Worm (Caenorhabditis elegans) whole organism, mixed stage, embryonic: ENCODE results near the gene cpg-1.

Source experiments
- M03D4.4 ChIP-seq: sonication (generic microtip); optimal IDR thresholded peaks from 2 replicates; lab custom pipeline; 2017; ENCODE audit warnings: mild to moderate bottlenecking, missing genetic modification characterization, missing compliant biosample characterization
- bed-3 ChIP-seq: fragments of 200-800 bp; sonication (Bioruptor generic); optimal IDR thresholded peaks from 3 replicates; lab custom pipeline; 2018; ENCODE audit warnings: mild to moderate bottlenecking, missing genetic modification characterization, moderate library complexity, missing compliant biosample characterization
- blmp-1 ChIP-seq: fragments of 150-350 bp; optimal IDR thresholded peaks from 2 replicates; lab custom pipeline; 2014; ENCODE audit warnings: missing biosample characterization, missing genetic modification characterization
- ceh-39 ChIP-seq: fragments of 150-350 bp; optimal IDR thresholded peaks from 2 replicates; lab custom pipeline; 2014; ENCODE audit warnings: missing biosample characterization, missing genetic modification characterization
- ceh-43 ChIP-seq: fragments of 200-800 bp; sonication (Bioruptor generic); optimal IDR thresholded peaks from 2 replicates; lab custom pipeline; 2018; ENCODE audit warnings: mild to moderate bottlenecking, missing genetic modification characterization, moderate library complexity, missing compliant biosample characterization
- ceh-83 ChIP-seq: fragments of 200-800 bp; sonication (Bioruptor generic); optimal IDR thresholded peaks from 2 replicates; lab custom pipeline; 2018; ENCODE audit warnings: mild to moderate bottlenecking, missing genetic modification characterization, missing compliant biosample characterization
- ces-1 ChIP-seq: fragments of 150-350 bp; optimal IDR thresholded peaks from 2 replicates; lab custom pipeline; 2014; ENCODE audit warnings: missing biosample characterization, missing genetic modification reagents, missing genetic modification characterization
- cnd-1 ChIP-seq: fragments of 200-800 bp; sonication (Bioruptor generic); optimal IDR thresholded peaks from 2 replicates; lab custom pipeline; 2018; ENCODE audit warnings: mild to moderate bottlenecking, missing genetic modification characterization, missing compliant biosample characterization
- drap-1 ChIP-seq: fragments of 200-800 bp; sonication (Bioruptor generic); optimal IDR thresholded peaks from 3 replicates; lab custom pipeline; 2018; ENCODE audit warnings: mild to moderate bottlenecking, missing genetic modification characterization, missing compliant biosample characterization
- elt-1 ChIP-seq: sonication (generic microtip); optimal IDR thresholded peaks from 2 replicates; lab custom pipeline; 2017; ENCODE audit warnings: missing genetic modification characterization, mild to moderate bottlenecking, missing compliant biosample characterization, antibody characterized with exemption, moderate library complexity, borderline replicate concordance; ENCODE audit not compliant: insufficient read depth
- elt-3 ChIP-seq: fragments of 150-350 bp; optimal IDR thresholded peaks from 2 replicates; lab custom pipeline; 2014; ENCODE audit warnings: missing biosample characterization, missing genetic modification characterization
- flh-1 ChIP-seq: fragments of 200-800 bp; sonication (Bioruptor generic); optimal IDR thresholded peaks from 2 replicates; lab custom pipeline; 2018; ENCODE audit warnings: mild to moderate bottlenecking, missing genetic modification characterization, moderate library complexity, missing compliant biosample characterization
- ham-2 ChIP-seq: fragments of 200-800 bp; sonication (Bioruptor generic); optimal IDR thresholded peaks from 2 replicates; lab custom pipeline; 2018; ENCODE audit warnings: mild to moderate bottlenecking, missing genetic modification characterization, missing compliant biosample characterization
- hlh-1 ChIP-seq: fragments of 150-350 bp; optimal IDR thresholded peaks from 2 replicates; lab custom pipeline; 2014; ENCODE audit warnings: missing biosample characterization, missing genetic modification reagents, missing genetic modification characterization
- lin-13 ChIP-seq: fragments of 150-350 bp; optimal IDR thresholded peaks from 2 replicates; lab custom pipeline; 2014; ENCODE audit warnings: missing biosample characterization, missing genetic modification characterization
- lin-32 ChIP-seq: fragments of 200-800 bp; sonication (Bioruptor generic); optimal IDR thresholded peaks from 2 replicates; lab custom pipeline; 2018; ENCODE audit warnings: mild to moderate bottlenecking, missing genetic modification characterization, missing compliant biosample characterization
- lsy-2 ChIP-seq: fragments of 150-350 bp; optimal IDR thresholded peaks from 2 replicates; lab custom pipeline; 2014; ENCODE audit warnings: missing biosample characterization, missing genetic modification characterization
- mab-5 ChIP-seq: fragments of 150-350 bp; optimal IDR thresholded peaks from 2 replicates; lab custom pipeline; 2014; ENCODE audit warnings: missing biosample characterization, missing genetic modification characterization
- mep-1 ChIP-seq: fragments of 150-350 bp; optimal IDR thresholded peaks from 2 replicates; lab custom pipeline; 2017; ENCODE audit warnings: missing biosample characterization, missing genetic modification reagents, missing genetic modification characterization, inconsistent platforms
- mls-2 ChIP-seq: sonication (generic microtip); optimal IDR thresholded peaks from 2 replicates; lab custom pipeline; 2016; ENCODE audit warnings: mild to moderate bottlenecking, missing genetic modification characterization, moderate library complexity, missing compliant biosample characterization
- nhr-12 ChIP-seq: fragments of 150-350 bp; optimal IDR thresholded peaks from 2 replicates; lab custom pipeline; 2014; ENCODE audit warnings: missing biosample characterization, missing genetic modification characterization
- nhr-2 ChIP-seq: fragments of 150-350 bp; optimal IDR thresholded peaks from 2 replicates; lab custom pipeline; 2014; ENCODE audit warnings: missing biosample characterization, missing genetic modification characterization
- nhr-237 ChIP-seq: fragments of 150-350 bp; optimal IDR thresholded peaks from 2 replicates; lab custom pipeline; 2014; ENCODE audit warnings: missing biosample characterization, missing genetic modification characterization
- nhr-28 ChIP-seq: fragments of 150-350 bp; optimal IDR thresholded peaks from 2 replicates; lab custom pipeline; 2014; ENCODE audit warnings: missing biosample characterization, missing genetic modification characterization
- nhr-76 ChIP-seq: sonication (generic microtip); optimal IDR thresholded peaks from 2 replicates; lab custom pipeline; 2017; ENCODE audit warnings: missing biosample characterization, missing genetic modification characterization
- pha-4 ChIP-seq: fragments of 150-350 bp; optimal IDR thresholded peaks from 2 replicates; lab custom pipeline; 2018; ENCODE audit warnings: missing biosample characterization, missing genetic modification reagents, missing genetic modification characterization
- sem-2 ChIP-seq: fragments of 200-800 bp; sonication (Bioruptor generic); optimal IDR thresholded peaks from 2 replicates; lab custom pipeline; 2018; ENCODE audit warnings: mild to moderate bottlenecking, missing genetic modification characterization, missing compliant biosample characterization
- snpc-4 ChIP-seq: fragments of 150-350 bp; optimal IDR thresholded peaks from 2 replicates; lab custom pipeline; 2014; ENCODE audit warnings: missing biosample characterization, missing genetic modification characterization
- sptf-1 ChIP-seq: sonication (generic microtip); optimal IDR thresholded peaks from 2 replicates; lab custom pipeline; 2017; ENCODE audit warnings: mild to moderate bottlenecking, missing genetic modification characterization, moderate library complexity, missing compliant biosample characterization
- tbx-8 ChIP-seq: fragments of 200-800 bp; sonication (Bioruptor generic); optimal IDR thresholded peaks from 2 replicates; lab custom pipeline; 2018; ENCODE audit warnings: mild to moderate bottlenecking, missing genetic modification characterization, moderate library complexity, missing compliant biosample characterization
- unc-120 ChIP-seq: sonication (generic microtip); optimal IDR thresholded peaks from 2 replicates; lab custom pipeline; 2017; ENCODE audit warnings: missing genetic modification characterization, missing compliant biosample characterization; ENCODE audit not compliant: poor library complexity, severe bottlenecking
- unc-39 ChIP-seq: fragments of 150-350 bp; optimal IDR thresholded peaks from 2 replicates; lab custom pipeline; 2014; ENCODE audit warnings: missing biosample characterization, missing genetic modification characterization
- unc-62 ChIP-seq: fragments of 150-350 bp; optimal IDR thresholded peaks from 2 replicates; lab custom pipeline; 2014; ENCODE audit warnings: missing biosample characterization, missing genetic modification reagents, missing genetic modification characterization
- zip-8 ChIP-seq: fragments of 150-350 bp; optimal IDR thresholded peaks from 2 replicates; lab custom pipeline; 2014; ENCODE audit warnings: missing biosample characterization, missing genetic modification characterization
- ztf-11 ChIP-seq: fragments of 150-350 bp; optimal IDR thresholded peaks from 2 replicates; lab custom pipeline; 2014; ENCODE audit warnings: missing biosample characterization, missing genetic modification characterization

Gene cpg-1

DNA sequence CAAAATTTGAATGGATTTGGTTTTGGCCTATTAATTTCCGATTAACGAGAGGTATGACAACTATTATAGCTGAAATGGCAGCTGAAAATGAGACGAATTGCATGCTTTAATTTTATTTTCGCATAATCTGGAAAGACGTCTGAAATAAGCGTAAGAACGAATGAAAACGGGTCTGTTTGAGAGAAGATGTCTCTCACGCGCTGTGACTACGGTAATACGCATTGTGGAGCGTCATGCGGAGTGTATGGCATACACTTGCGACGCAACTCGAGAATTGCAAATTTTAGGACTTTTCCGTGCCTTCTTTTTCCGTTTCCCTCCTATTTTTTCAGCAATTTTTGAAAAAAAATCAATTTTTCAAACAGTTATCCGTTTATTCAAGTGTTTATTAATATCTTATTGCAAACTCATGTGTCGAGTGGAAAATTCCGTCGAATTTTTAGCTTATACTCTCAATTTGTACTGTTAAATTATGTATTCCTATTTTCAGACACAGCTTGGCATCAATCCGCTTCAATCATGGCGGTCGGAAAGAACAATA is 13.7 kb upstream of the cpg-1 start, which contains the start of gene rps-1:
TSS of gene rps-1 (plus strand) at position 491 of the 541 bp plus-strand sequence.
- TF ChIP-seq snpc-4 (tag; lab: Kevin White, UChicago) (no peak), tbx-8 (GFP tag; lab: Kevin White, UChicago) (peak; percentile 39), drap-1 (GFP tag; lab: Kevin White, UChicago) (peak; percentile 75), bed-3 (GFP tag; lab: Kevin White, UChicago) (peak; percentile 73), nhr-12 (tag; lab: Kevin White, UChicago) (peak; percentile 67), ceh-39 (tag; lab: Kevin White, UChicago) (peak; percentile 91), flh-1 (GFP tag; lab: Kevin White, UChicago) (peak; percentile 34), unc-39 (tag; lab: Kevin White, UChicago) (no peak), ztf-11 (tag; lab: Kevin White, UChicago) (peak; percentile 89), hlh-1 (tag; lab: Kevin White, UChicago) (peak; percentile 78), nhr-76 (tag; lab: Kevin White, UChicago) (no peak), unc-62 (GFP tag; lab: Kevin White, UChicago) (peak; percentile 77), M03D4.4 (tag; lab: Kevin White, UChicago) (peak; percentile 85), mab-5 (peak; percentile 66), zip-8 (tag; lab: Kevin White, UChicago) (peak; percentile 22), elt-1 (tag; lab: Kevin White, UChicago) (no peak), sem-2 (GFP tag; lab: Kevin White, UChicago) (peak; percentile 4), pha-4 (tag; lab: Kevin White, UChicago) (peak; percentile 100), nhr-237 (tag; lab: Kevin White, UChicago) (peak; percentile 94), ham-2 (GFP tag; lab: Kevin White, UChicago) (peak; percentile 67), blmp-1 (tag; lab: Kevin White, UChicago) (no peak), sptf-1 (peak; percentile 92), mls-2 (tag; lab: Kevin White, UChicago) (peak; percentile 71), elt-3 (peak; percentile 66), mep-1 (tag; lab: Kevin White, UChicago) (peak; percentile 99), nhr-2 (tag; lab: Kevin White, UChicago) (peak; percentile 43), lin-32 (peak; percentile 34), cnd-1 (tag; lab: Kevin White, UChicago) (peak; percentile 88), nhr-28 (tag; lab: Kevin White, UChicago) (peak; percentile 37), ceh-43 (peak; percentile 74), lsy-2 (tag; lab: Kevin White, UChicago) (peak; percentile 100), lin-13 (tag; lab: Kevin White, UChicago) (peak; percentile 100), ces-1 (GFP tag; lab: Kevin White, UChicago) (peak; percentile 82), ceh-83 (GFP tag; lab: Kevin White, UChicago) (peak; percentile 60), unc-120 (tag; lab: Kevin White, UChicago) (peak; percentile 77)

DNA sequence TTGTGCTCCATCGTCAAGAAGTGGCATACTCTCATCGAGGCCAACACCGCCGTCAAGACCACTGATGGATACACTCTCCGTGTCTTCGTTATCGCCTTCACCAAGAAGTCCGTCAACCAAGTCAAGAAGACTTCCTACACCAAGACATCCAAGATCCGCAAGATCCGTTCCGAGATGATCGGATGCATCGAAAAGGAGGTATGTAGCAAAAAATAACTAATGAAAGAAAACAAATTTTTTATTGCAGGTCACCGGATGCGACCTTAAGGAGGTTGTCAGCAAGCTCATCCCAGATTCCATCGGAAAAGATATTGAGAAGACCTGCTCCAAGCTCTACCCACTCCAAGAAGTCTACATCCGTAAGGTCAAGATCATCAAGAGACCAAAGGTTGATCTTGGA is 12.8 kb upstream of the cpg-1 start:
- no peak for TF ChIP-seq sem-2 (GFP tag; lab: Kevin White, UChicago)
- TF ChIP-seq ces-1 (GFP tag; lab: Kevin White, UChicago): no peak
- TF ChIP-seq mab-5: no peak
- no peak for TF ChIP-seq nhr-28 (tag; lab: Kevin White, UChicago)
- TF ChIP-seq ceh-43: no peak
- TF ChIP-seq unc-39 (tag; lab: Kevin White, UChicago): no peak
- TF ChIP-seq drap-1 (GFP tag; lab: Kevin White, UChicago): no peak
- TF ChIP-seq unc-62 (GFP tag; lab: Kevin White, UChicago): no peak
- no peak for TF ChIP-seq pha-4 (tag; lab: Kevin White, UChicago)
- TF ChIP-seq bed-3 (GFP tag; lab: Kevin White, UChicago): no peak
- no peak for TF ChIP-seq flh-1 (GFP tag; lab: Kevin White, UChicago)
- no peak for TF ChIP-seq tbx-8 (GFP tag; lab: Kevin White, UChicago)

DNA sequence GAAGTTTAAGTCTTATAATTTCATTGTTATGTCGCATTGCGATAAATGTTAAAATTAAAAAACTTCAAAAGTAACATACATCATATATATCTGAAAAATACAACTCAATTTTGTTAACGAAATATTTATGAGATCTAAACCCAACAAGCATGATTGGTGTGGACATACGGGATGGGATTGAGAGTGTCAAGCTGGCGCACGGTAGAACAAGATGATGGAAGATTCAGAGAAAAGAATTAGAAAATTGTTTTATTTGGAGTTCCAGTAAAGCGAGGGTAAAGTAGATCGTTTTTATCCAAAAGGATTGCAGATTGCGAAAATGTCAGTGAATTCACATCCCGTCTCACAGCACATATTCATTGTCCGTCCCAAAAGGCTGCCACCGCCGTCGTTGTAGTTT is 12.4 kb upstream of the cpg-1 start:
- TF ChIP-seq mep-1 (tag; lab: Kevin White, UChicago): no peak
- no peak for TF ChIP-seq nhr-12 (tag; lab: Kevin White, UChicago)
